Fruit fly (Drosophila melanogaster): ENCODE data around the gene CG14285.

CG14285 gene

DNA sequence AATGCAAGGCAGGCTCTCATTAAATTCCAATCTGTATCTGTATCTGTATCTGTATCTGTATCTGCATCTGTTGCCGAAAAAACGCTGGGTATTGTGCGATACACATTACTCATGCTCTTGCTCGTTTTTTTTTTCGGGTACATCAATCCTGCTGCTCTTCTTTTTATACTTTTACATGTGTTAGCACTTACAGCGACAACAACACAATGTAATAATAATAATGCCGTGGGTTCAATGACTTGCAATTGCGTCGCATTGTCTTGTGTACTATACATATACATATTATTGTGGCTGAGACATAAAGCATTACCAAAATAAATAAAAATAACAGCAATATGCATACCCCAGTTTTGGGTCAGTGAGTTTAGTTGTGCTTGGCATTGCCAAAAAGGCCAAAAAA, 29.9 kb downstream of the CG14285 start:
- no peak for TF ChIP-seq Myc (optimal IDR thresholded peaks at IDR 0.05)
- TF ChIP-seq ttk (optimal IDR thresholded peaks at IDR 0.05) = no peak
- no peak for TF ChIP-seq Sin3A (optimal IDR thresholded peaks at IDR 0.05)
- no peak for TF ChIP-seq h (optimal IDR thresholded peaks at IDR 0.05)
- TF ChIP-seq psq (optimal IDR thresholded peaks at IDR 0.05) = no peak
- TF ChIP-seq insv (optimal IDR thresholded peaks at IDR 0.05) = no peak

dm6 chr3R:19056884-19057283, 32.0 kb downstream of the CG14285 start:
- no peak for TF ChIP-seq insv (optimal IDR thresholded peaks at IDR 0.05)
- TF ChIP-seq Myc (optimal IDR thresholded peaks at IDR 0.05) = no peak
- no peak for TF ChIP-seq h (optimal IDR thresholded peaks at IDR 0.05)

dm6 chr3R:19058384-19058783, 33.5 kb downstream of the CG14285 start:
- no peak for TF ChIP-seq Myc (optimal IDR thresholded peaks at IDR 0.05)
- TF ChIP-seq insv (optimal IDR thresholded peaks at IDR 0.05) = no peak
- TF ChIP-seq Sin3A (optimal IDR thresholded peaks at IDR 0.05) = no peak
- no peak for TF ChIP-seq ttk (optimal IDR thresholded peaks at IDR 0.05)
- no peak for TF ChIP-seq psq (optimal IDR thresholded peaks at IDR 0.05)
- no peak for TF ChIP-seq h (optimal IDR thresholded peaks at IDR 0.05)

dm6 chr3R:19059285-19059684, 34.4 kb downstream of the CG14285 start:
- TF ChIP-seq Myc (optimal IDR thresholded peaks at IDR 0.05) = no peak
- TF ChIP-seq h (optimal IDR thresholded peaks at IDR 0.05) = no peak
- TF ChIP-seq Sin3A (optimal IDR thresholded peaks at IDR 0.05) = no peak
- TF ChIP-seq insv (optimal IDR thresholded peaks at IDR 0.05) = no peak
- TF ChIP-seq ttk (optimal IDR thresholded peaks at IDR 0.05) = no peak
- TF ChIP-seq psq (optimal IDR thresholded peaks at IDR 0.05) = no peak

dm6 chr3R:19060173-19060572, 35.3 kb downstream of the CG14285 start:
- TF ChIP-seq psq (optimal IDR thresholded peaks at IDR 0.05) (no peak), insv (optimal IDR thresholded peaks at IDR 0.05) (no peak), ttk (optimal IDR thresholded peaks at IDR 0.05) (no peak), h (optimal IDR thresholded peaks at IDR 0.05) (no peak), Sin3A (optimal IDR thresholded peaks at IDR 0.05) (no peak), Myc (optimal IDR thresholded peaks at IDR 0.05) (no peak)

dm6 chr3R:19062549-19062948, 37.6 kb downstream of the CG14285 start:
- TF ChIP-seq insv (optimal IDR thresholded peaks at IDR 0.05) (no peak), Myc (optimal IDR thresholded peaks at IDR 0.05) (no peak), Sin3A (optimal IDR thresholded peaks at IDR 0.05) (no peak), psq (optimal IDR thresholded peaks at IDR 0.05) (no peak), h (optimal IDR thresholded peaks at IDR 0.05) (no peak), ttk (optimal IDR thresholded peaks at IDR 0.05) (no peak)

dm6 chr3R:19064037-19064664, 39.3 kb downstream of the CG14285 start:
- TF ChIP-seq h (optimal IDR thresholded peaks at IDR 0.05) (no peak), Myc (optimal IDR thresholded peaks at IDR 0.05) (no peak), psq (optimal IDR thresholded peaks at IDR 0.05) (no peak), Sin3A (optimal IDR thresholded peaks at IDR 0.05) (no peak), insv (optimal IDR thresholded peaks at IDR 0.05) (no peak), ttk (optimal IDR thresholded peaks at IDR 0.05) (no peak)

DNA sequence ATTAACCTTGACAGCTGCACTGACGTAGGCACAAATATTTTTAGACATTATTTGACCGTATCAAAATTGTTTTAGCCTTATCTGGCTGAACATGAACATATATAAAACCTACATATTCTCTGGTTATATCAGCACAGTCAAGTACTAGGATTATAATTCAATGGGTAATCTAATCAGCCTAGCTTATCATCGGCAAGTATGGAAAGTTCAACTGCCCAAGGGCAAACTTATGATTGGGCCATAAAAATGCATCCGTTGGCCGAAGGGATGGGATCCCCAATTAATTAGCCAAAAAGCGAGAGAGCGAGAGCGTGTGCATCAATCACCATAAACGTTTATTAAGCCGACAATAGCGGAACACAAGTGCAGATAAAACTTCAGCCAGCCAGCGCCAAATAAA, 40.6 kb downstream of the CG14285 start:
- TF ChIP-seq Sin3A (optimal IDR thresholded peaks at IDR 0.05) = no peak
- TF ChIP-seq ttk (optimal IDR thresholded peaks at IDR 0.05) = no peak
- TF ChIP-seq Myc (optimal IDR thresholded peaks at IDR 0.05) = no peak
- no peak for TF ChIP-seq psq (optimal IDR thresholded peaks at IDR 0.05)
- TF ChIP-seq h (optimal IDR thresholded peaks at IDR 0.05) = no peak
- no peak for TF ChIP-seq insv (optimal IDR thresholded peaks at IDR 0.05)

dm6 chr3R:19066965-19067614, 42.2 kb downstream of the CG14285 start:
- TF ChIP-seq h (optimal IDR thresholded peaks at IDR 0.05) = no peak
- no peak for TF ChIP-seq ttk (optimal IDR thresholded peaks at IDR 0.05)
- TF ChIP-seq Sin3A (optimal IDR thresholded peaks at IDR 0.05) = no peak
- no peak for TF ChIP-seq insv (optimal IDR thresholded peaks at IDR 0.05)
- no peak for TF ChIP-seq psq (optimal IDR thresholded peaks at IDR 0.05)
- TF ChIP-seq Myc (optimal IDR thresholded peaks at IDR 0.05) = no peak

DNA sequence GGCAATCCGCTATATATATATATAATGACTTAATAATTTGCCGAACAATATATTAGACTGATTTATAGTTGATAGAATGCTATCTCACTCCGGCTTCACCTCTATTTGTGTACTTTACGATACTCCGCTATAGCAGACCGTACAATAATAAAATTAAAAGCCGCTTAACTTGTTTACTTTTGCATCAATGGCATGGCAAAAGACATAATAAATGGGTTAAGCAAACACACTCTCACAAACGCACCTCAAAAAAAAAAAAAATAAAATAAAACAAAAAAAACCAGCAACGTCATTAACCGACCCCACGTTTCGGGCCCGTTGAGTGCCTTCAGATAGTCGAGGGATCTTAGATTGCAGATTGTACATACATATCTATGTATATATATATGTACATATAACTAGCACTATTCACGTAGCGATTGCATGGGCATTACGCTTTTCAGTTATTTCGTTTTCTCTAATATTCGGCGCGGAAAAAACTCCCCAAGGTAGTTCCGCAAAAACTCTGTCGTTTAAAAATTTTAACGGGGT, 43.0 kb downstream of the CG14285 start:
- TF ChIP-seq ttk (optimal IDR thresholded peaks at IDR 0.05) (no peak), h (optimal IDR thresholded peaks at IDR 0.05) (no peak), psq (optimal IDR thresholded peaks at IDR 0.05) (no peak), Myc (optimal IDR thresholded peaks at IDR 0.05) (no peak), insv (optimal IDR thresholded peaks at IDR 0.05) (no peak), Sin3A (optimal IDR thresholded peaks at IDR 0.05) (no peak)

dm6 chr3R:19069740-19070139, 44.8 kb downstream of the CG14285 start:
- no peak for TF ChIP-seq Sin3A (optimal IDR thresholded peaks at IDR 0.05)

- TF ChIP-seq psq (optimal IDR thresholded peaks at IDR 0.05) (no peak), insv (optimal IDR thresholded peaks at IDR 0.05) (no peak), h (optimal IDR thresholded peaks at IDR 0.05) (no peak), ttk (optimal IDR thresholded peaks at IDR 0.05) (no peak), Myc (optimal IDR thresholded peaks at IDR 0.05) (no peak), Sin3A (optimal IDR thresholded peaks at IDR 0.05) (no peak)
Measured at dm6 chr3R:19070222-19070949, 45.5 kb downstream of the CG14285 start.
